Fruit fly (Drosophila melanogaster) whole organism, embryonic: ENCODE results near the gene CG31050.

Source experiments
- ATbp ChIP-seq: fragments of 200-800 bp; sonication (Bioruptor generic); optimal IDR thresholded peaks from 2 replicates; lab custom pipeline; 2017; ENCODE audit warnings: missing biosample characterization, mild to moderate bottlenecking, missing genetic modification characterization, missing genetic modification reagents
- BEAF-32 ChIP-seq: fragments of 200-800 bp; sonication (Bioruptor generic); optimal IDR thresholded peaks from 3 replicates; lab custom pipeline; 2017; ENCODE audit warnings: missing biosample characterization, missing genetic modification characterization, mild to moderate bottlenecking, moderate library complexity, missing genetic modification reagents
- BtbVII ChIP-seq: fragments of 200-800 bp; sonication (Bioruptor generic); optimal IDR thresholded peaks from 3 replicates; lab custom pipeline; 2017; ENCODE audit warnings: missing biosample characterization, mild to moderate bottlenecking, missing genetic modification characterization
- Bteb2 ChIP-seq: fragments of 200-800 bp; sonication (Bioruptor generic); optimal IDR thresholded peaks from 2 replicates; lab custom pipeline; 2016; ENCODE audit warnings: missing biosample characterization, missing genetic modification characterization
- CG10209 ChIP-seq: fragments of 200-800 bp; sonication (Bioruptor generic); optimal IDR thresholded peaks from 3 replicates; lab custom pipeline; 2017; ENCODE audit warnings: missing biosample characterization, mild to moderate bottlenecking, missing genetic modification characterization, missing genetic modification reagents
- CG11093 ChIP-seq: fragments of 200-800 bp; sonication (Bioruptor generic); IDR thresholded peaks from 3 replicates; pipeline ENCODE4 v1.3.6; 2022; ENCODE audit warnings: missing biosample characterization, missing genetic modification characterization
- CG13296 ChIP-seq: fragments of 200-800 bp; sonication (Bioruptor generic); optimal IDR thresholded peaks from 3 replicates; lab custom pipeline; 2018; ENCODE audit warnings: missing biosample characterization, mild to moderate bottlenecking, missing genetic modification characterization
- CG14014 ChIP-seq: fragments of 200-800 bp; sonication (Bioruptor generic); IDR thresholded peaks from 2 replicates; pipeline ENCODE4 v1.3.6; 2022; ENCODE audit warnings: missing biosample characterization, missing genetic modification characterization
- CG14860 ChIP-seq: fragments of 200-800 bp; sonication (Bioruptor generic); IDR thresholded peaks from 3 replicates; pipeline ENCODE4 v1.3.6; 2022; ENCODE audit warnings: missing biosample characterization, missing genetic modification characterization; ENCODE audit not compliant: partially characterized antibody
- CG14965 ChIP-seq: fragments of 200-800 bp; sonication (Bioruptor generic); optimal IDR thresholded peaks from 2 replicates; lab custom pipeline; 2016; ENCODE audit warnings: missing biosample characterization, missing genetic modification characterization, borderline replicate concordance
- CG1529 ChIP-seq: fragments of 200-800 bp; sonication (Bioruptor generic); optimal IDR thresholded peaks from 3 replicates; lab custom pipeline; 2018; ENCODE audit warnings: missing biosample characterization, missing genetic modification characterization
- CG16815 ChIP-seq: fragments of 200-800 bp; sonication (Bioruptor generic); optimal IDR thresholded peaks from 3 replicates; lab custom pipeline; 2017; ENCODE audit warnings: missing biosample characterization, mild to moderate bottlenecking, missing genetic modification characterization
- CG17612 ChIP-seq: fragments of 200-800 bp; sonication (Bioruptor generic); IDR thresholded peaks from 2 replicates; pipeline ENCODE4 v1.3.6; 2022; ENCODE audit warnings: missing biosample characterization, missing genetic modification characterization
- CG17802 ChIP-seq: fragments of 200-800 bp; sonication (Bioruptor generic); optimal IDR thresholded peaks from 2 replicates; lab custom pipeline; 2018; ENCODE audit warnings: missing biosample characterization, mild to moderate bottlenecking, missing genetic modification characterization, moderate library complexity
- CG2129 ChIP-seq: fragments of 200-800 bp; sonication (Bioruptor generic); IDR thresholded peaks from 2 replicates; pipeline ENCODE4 v1.3.6; 2022; ENCODE audit warnings: missing biosample characterization, missing genetic modification characterization; ENCODE audit not compliant: partially characterized antibody
- CG2875 ChIP-seq: fragments of 200-800 bp; sonication (Bioruptor generic); optimal IDR thresholded peaks from 2 replicates; lab custom pipeline; 2017; ENCODE audit warnings: missing biosample characterization, mild to moderate bottlenecking, missing genetic modification characterization, missing genetic modification reagents
- CG3995 ChIP-seq: fragments of 200-800 bp; sonication (Bioruptor generic); optimal IDR thresholded peaks from 3 replicates; lab custom pipeline; 2016; ENCODE audit warnings: missing biosample characterization, missing genetic modification characterization
- CG5180 ChIP-seq: fragments of 200-800 bp; sonication (Bioruptor generic); optimal IDR thresholded peaks from 3 replicates; lab custom pipeline; 2017; ENCODE audit warnings: missing biosample characterization, missing genetic modification characterization, mild to moderate bottlenecking, moderate library complexity, missing genetic modification reagents
- CG6791 ChIP-seq: fragments of 200-800 bp; sonication (Bioruptor generic); IDR thresholded peaks from 3 replicates; pipeline ENCODE4 v1.3.6; 2022; ENCODE audit warnings: missing biosample characterization, missing genetic modification characterization; ENCODE audit not compliant: partially characterized antibody
- CG6813 ChIP-seq: fragments of 200-800 bp; sonication (Bioruptor generic); optimal IDR thresholded peaks from 2 replicates; lab custom pipeline; 2017; ENCODE audit warnings: missing biosample characterization, missing genetic modification characterization, mild to moderate bottlenecking, moderate library complexity, missing genetic modification reagents
- CG7963 ChIP-seq: fragments of 200-800 bp; sonication (Bioruptor generic); IDR thresholded peaks from 3 replicates; pipeline ENCODE4 v1.3.6; 2022; ENCODE audit warnings: missing biosample characterization, missing genetic modification characterization; ENCODE audit not compliant: partially characterized antibody
- CG8281 ChIP-seq: fragments of 200-800 bp; sonication (Bioruptor generic); optimal IDR thresholded peaks from 2 replicates; lab custom pipeline; 2018; ENCODE audit warnings: missing biosample characterization, mild to moderate bottlenecking, missing genetic modification characterization, moderate library complexity
- Gug ChIP-seq: fragments of 200-800 bp; sonication (Bioruptor generic); IDR thresholded peaks from 4 replicates; pipeline ENCODE4 v1.3.6; 2022; ENCODE audit warnings: missing biosample characterization, missing genetic modification characterization
- Hr78 ChIP-seq, 2 experiments: fragments of 200-800 bp in 1 of 2; fragments of >200 bp in 1 of 2; sonication (Bioruptor generic) in 1 of 2; optimal IDR thresholded peaks; 2 replicates each; lab custom pipeline; 2017 to 2019; ENCODE audit warnings: missing biosample characterization in 2 of 2, missing genetic modification characterization in 2 of 2, mild to moderate bottlenecking in 1 of 2, moderate library complexity in 1 of 2
- Jarid2 ChIP-seq: fragments of 200-800 bp; sonication (Bioruptor generic); optimal IDR thresholded peaks from 3 replicates; lab custom pipeline; 2017; ENCODE audit warnings: mild to moderate bottlenecking, missing biosample characterization, missing genetic modification reagents, missing genetic modification characterization
- Lim3 ChIP-seq: fragments of 200-800 bp; sonication (Bioruptor generic); IDR thresholded peaks from 2 replicates; pipeline ENCODE4 v1.3.6; 2022; ENCODE audit warnings: missing biosample characterization, missing genetic modification characterization
- Mes4 ChIP-seq: fragments of 200-800 bp; sonication (Bioruptor generic); optimal IDR thresholded peaks from 2 replicates; lab custom pipeline; 2016; ENCODE audit warnings: missing biosample characterization, missing genetic modification characterization
- Mrtf ChIP-seq: fragments of 200-800 bp; sonication (Bioruptor generic); IDR thresholded peaks from 3 replicates; pipeline ENCODE4 v1.3.6; 2022; ENCODE audit warnings: missing biosample characterization, missing genetic modification characterization
- Sox102F ChIP-seq: fragments of 200-800 bp; sonication (Bioruptor generic); optimal IDR thresholded peaks from 2 replicates; lab custom pipeline; 2018; ENCODE audit warnings: missing biosample characterization, mild to moderate bottlenecking, missing genetic modification characterization, moderate library complexity
- Taf1 ChIP-seq: fragments of 200-800 bp; sonication (Bioruptor generic); IDR thresholded peaks from 2 replicates; pipeline ENCODE4 v1.3.6; 2022; ENCODE audit warnings: missing biosample characterization, missing genetic modification characterization
- amos ChIP-seq: fragments of 200-800 bp; sonication (Bioruptor generic); IDR thresholded peaks from 2 replicates; pipeline ENCODE4 v1.3.6; 2022; ENCODE audit warnings: missing biosample characterization, missing genetic modification characterization; ENCODE audit not compliant: partially characterized antibody
- br ChIP-seq: fragments of >200 bp; optimal IDR thresholded peaks from 2 replicates; lab custom pipeline; 2017
- chif ChIP-seq, 2 experiments: fragments of 200-800 bp; sonication (Bioruptor generic); optimal IDR thresholded peaks; 3 replicates each; lab custom pipeline; 2016; ENCODE audit warnings: missing biosample characterization in 2 of 2, missing genetic modification characterization in 2 of 2
- ci ChIP-seq: fragments of 200-800 bp; sonication (Bioruptor generic); IDR thresholded peaks from 3 replicates; pipeline ENCODE4 v1.3.6; 2022; ENCODE audit warnings: missing biosample characterization, missing genetic modification characterization
- dati ChIP-seq: fragments of 200-800 bp; sonication (Bioruptor generic); IDR thresholded peaks from 2 replicates; pipeline ENCODE4 v1.3.6; 2022; ENCODE audit warnings: missing biosample characterization, missing genetic modification characterization
- dysf ChIP-seq: fragments of 200-800 bp; sonication (Bioruptor generic); IDR thresholded peaks from 3 replicates; pipeline ENCODE4 v1.3.6; 2022; ENCODE audit warnings: missing biosample characterization, missing genetic modification characterization
- esg ChIP-seq: fragments of 200-800 bp; sonication (Bioruptor generic); conservative IDR thresholded peaks from 2 replicates; pipeline ENCODE4 v1.3.6; 2022; ENCODE audit warnings: missing biosample characterization, missing genetic modification characterization
- fu2 ChIP-seq: fragments of 200-800 bp; sonication (Bioruptor generic); optimal IDR thresholded peaks from 2 replicates; lab custom pipeline; 2016; ENCODE audit warnings: missing biosample characterization, missing genetic modification characterization
- gt ChIP-seq: fragments of 200-800 bp; sonication (Bioruptor generic); IDR thresholded peaks from 2 replicates; pipeline ENCODE4 v1.3.6; 2022; ENCODE audit warnings: missing biosample characterization, missing genetic modification characterization
- hb ChIP-seq: fragments of 200-800 bp; sonication (Bioruptor generic); IDR thresholded peaks from 3 replicates; pipeline ENCODE4 v1.3.6; 2022; ENCODE audit warnings: missing biosample characterization, missing genetic modification characterization; ENCODE audit not compliant: partially characterized antibody
- insv ChIP-seq, 2 experiments: fragments of 200-800 bp; sonication (Bioruptor generic); optimal IDR thresholded peaks; 3 replicates each; lab custom pipeline; 2016 to 2018; ENCODE audit warnings: missing biosample characterization in 2 of 2, missing genetic modification characterization in 2 of 2
- kni ChIP-seq: fragments of 200-800 bp; sonication (Bioruptor generic); optimal IDR thresholded peaks from 3 replicates; lab custom pipeline; 2017; ENCODE audit warnings: mild to moderate bottlenecking, missing biosample characterization, missing genetic modification reagents, missing genetic modification characterization
- knrl ChIP-seq: fragments of 200-800 bp; sonication (Bioruptor generic); IDR thresholded peaks from 3 replicates; pipeline ENCODE4 v1.3.6; 2022; ENCODE audit warnings: missing biosample characterization, missing genetic modification characterization; ENCODE audit not compliant: partially characterized antibody
- lmd ChIP-seq: fragments of 200-800 bp; sonication (Bioruptor generic); IDR thresholded peaks from 2 replicates; pipeline ENCODE4 v1.3.6; 2022; ENCODE audit warnings: missing biosample characterization, missing genetic modification characterization
- nom ChIP-seq: fragments of 200-800 bp; sonication (Bioruptor generic); optimal IDR thresholded peaks from 2 replicates; lab custom pipeline; 2017; ENCODE audit warnings: missing biosample characterization, missing genetic modification characterization, mild to moderate bottlenecking, moderate library complexity, missing genetic modification reagents
- pb ChIP-seq: fragments of 200-800 bp; sonication (Bioruptor generic); optimal IDR thresholded peaks from 3 replicates; lab custom pipeline; 2016; ENCODE audit warnings: missing biosample characterization, missing genetic modification characterization
- phol ChIP-seq: fragments of 200-800 bp; sonication (Bioruptor generic); optimal IDR thresholded peaks from 3 replicates; lab custom pipeline; 2018; ENCODE audit warnings: missing biosample characterization, mild to moderate bottlenecking, missing genetic modification characterization, moderate library complexity
- pros ChIP-seq: fragments of 200-800 bp; sonication (Bioruptor generic); optimal IDR thresholded peaks from 3 replicates; lab custom pipeline; 2019; ENCODE audit warnings: missing biosample characterization, mild to moderate bottlenecking, missing genetic modification characterization, moderate library complexity
- repo ChIP-seq: fragments of 200-800 bp; sonication (Bioruptor generic); optimal IDR thresholded peaks from 2 replicates; lab custom pipeline; 2016; ENCODE audit warnings: missing biosample characterization, missing genetic modification characterization
- tna ChIP-seq: fragments of 200-800 bp; sonication (Bioruptor generic); IDR thresholded peaks from 2 replicates; pipeline ENCODE4 v1.3.6; 2022; ENCODE audit warnings: missing biosample characterization, missing genetic modification characterization; ENCODE audit not compliant: partially characterized antibody

Gene CG31050

dm6 chr3R:28674788-28675187 is 24.5 kb upstream of the CG31050 start, which contains the start of gene snu (continued):
- TF ChIP-seq repo (GFP tag; lab: Kevin White, UChicago), result no peak
- no peak for TF ChIP-seq Mes4
- no peak for TF ChIP-seq phol (tag; lab: Kevin White, UChicago)
- TF ChIP-seq CG2875 (GFP tag; lab: Kevin White, UChicago), result no peak
- TF ChIP-seq lmd (GFP tag; lab: Robert Waterston, UW), result no peak
- no peak for TF ChIP-seq esg (GFP tag; lab: Robert Waterston, UW)
- no peak for TF ChIP-seq CG10209 (GFP tag; lab: Kevin White, UChicago)
- TF ChIP-seq insv (GFP tag; optimal IDR thresholded peaks at IDR 0.05; lab: Kevin White, UChicago), result no peak
- peak; percentile 31 for TF ChIP-seq kni (GFP tag; lab: Kevin White, UChicago)
- TF ChIP-seq CG14860 (GFP tag; lab: Robert Waterston, UW), result no peak
- TF ChIP-seq CG2129 (GFP tag; lab: Robert Waterston, UW), result no peak
- TF ChIP-seq CG6813, result no peak
- peak; percentile 12 for TF ChIP-seq ATbp (GFP tag; lab: Kevin White, UChicago)
- no peak for TF ChIP-seq br (lab: Kevin White, UChicago)
- peak; percentile 54 for TF ChIP-seq Jarid2 (GFP tag; lab: Kevin White, UChicago)
- TF ChIP-seq chif (GFP tag; optimal IDR thresholded peaks at IDR 0.05; lab: Kevin White, UChicago), result no peak
- no peak for TF ChIP-seq Taf1
- TF ChIP-seq CG17802 (tag; lab: Kevin White, UChicago), result no peak
- TF ChIP-seq hb, result no peak
- TF ChIP-seq Lim3 (GFP tag; lab: Robert Waterston, UW), result no peak
- TF ChIP-seq CG8281, result no peak
- TF ChIP-seq CG13296 (GFP tag; lab: Kevin White, UChicago), result peak; percentile 3
- TF ChIP-seq CG16815 (GFP tag; lab: Kevin White, UChicago), result no peak
- TF ChIP-seq CG17612 (GFP tag; lab: Robert Waterston, UW), result no peak
- TF ChIP-seq BtbVII (GFP tag; lab: Kevin White, UChicago), result no peak
- no peak for TF ChIP-seq dysf (GFP tag; lab: Robert Waterston, UW)
- TF ChIP-seq amos, result no peak
- peak; percentile 32 for TF ChIP-seq nom
- no peak for TF ChIP-seq Sox102F
- no peak for TF ChIP-seq CG11093 (GFP tag; lab: Robert Waterston, UW)
- TF ChIP-seq gt (GFP tag; lab: Robert Waterston, UW), result no peak
- no peak for TF ChIP-seq pb (GFP tag; lab: Kevin White, UChicago)
- TF ChIP-seq CG3995 (GFP tag; lab: Kevin White, UChicago), result no peak
- TF ChIP-seq CG7963 (GFP tag; lab: Robert Waterston, UW), result no peak
- no peak for TF ChIP-seq CG1529 (GFP tag; lab: Kevin White, UChicago)
- TF ChIP-seq pros (GFP tag; lab: Kevin White, UChicago), result no peak
- TF ChIP-seq CG6791 (GFP tag; lab: Robert Waterston, UW), result no peak
- peak; percentile 49 for TF ChIP-seq CG5180 (GFP tag; lab: Kevin White, UChicago)
- no peak for TF ChIP-seq Hr78 (GFP tag; optimal IDR thresholded peaks at IDR 0.05; lab: Kevin White, UChicago)
- no peak for TF ChIP-seq CG14965
- TF ChIP-seq Mrtf (GFP tag; lab: Robert Waterston, UW), result 0 out of 3 replicates have a peak, but pooled peaks have one; percentile 28
- peak; percentile 29; the same call in 1 of the 2 replicates for TF ChIP-seq CG14014 (GFP tag; lab: Robert Waterston, UW)
- no peak for TF ChIP-seq BEAF-32 (GFP tag; lab: Kevin White, UChicago)
- TF ChIP-seq dati (GFP tag; lab: Robert Waterston, UW), result no peak
- no peak for TF ChIP-seq knrl (GFP tag; lab: Robert Waterston, UW)
- no peak for TF ChIP-seq Gug (GFP tag; lab: Robert Waterston, UW)
- no peak for TF ChIP-seq Bteb2
- no peak for TF ChIP-seq fu2 (GFP tag; lab: Kevin White, UChicago)
- no peak for TF ChIP-seq tna (GFP tag; lab: Robert Waterston, UW)
- peak; percentile 44; the same call in 1 of the 3 replicates for TF ChIP-seq ci
